Fruit fly (Drosophila melanogaster): ENCODE data around the gene CG31808.

The CG31808 gene

DNA sequence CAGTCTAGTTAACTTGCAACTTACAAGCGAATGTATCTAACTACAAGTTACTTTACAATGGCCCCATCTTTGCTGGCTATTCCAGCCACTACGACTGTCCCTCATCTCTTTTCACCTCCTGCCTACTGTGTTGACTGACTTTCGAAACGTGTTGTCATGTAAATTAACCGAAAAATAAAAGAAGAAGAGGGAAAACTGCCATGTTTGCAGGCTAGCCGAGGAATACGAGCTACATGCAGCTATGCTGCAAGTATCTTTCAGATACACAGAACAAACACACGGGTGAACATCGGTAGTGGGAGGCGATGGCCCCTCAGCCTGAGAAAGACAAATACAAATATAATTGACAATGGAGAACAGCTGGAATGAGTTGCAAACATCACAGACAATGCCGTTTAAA, 5.3 kb downstream of the CG31808 start:
- TF ChIP-seq Ets98B (GFP tag; IDR thresholded peaks at IDR 0.05) (no peak), CG8159 (tag; optimal IDR thresholded peaks at IDR 0.05) (no peak), CG32121 (GFP tag; IDR thresholded peaks at IDR 0.05) (no peak), gl (tag; optimal IDR thresholded peaks at IDR 0.05) (no peak), EcR (GFP tag; optimal IDR thresholded peaks at IDR 0.05) (no peak), CG12605 (GFP tag; IDR thresholded peaks at IDR 0.05) (no peak), CG15710 (tag; optimal IDR thresholded peaks at IDR 0.05) (no peak)

DNA sequence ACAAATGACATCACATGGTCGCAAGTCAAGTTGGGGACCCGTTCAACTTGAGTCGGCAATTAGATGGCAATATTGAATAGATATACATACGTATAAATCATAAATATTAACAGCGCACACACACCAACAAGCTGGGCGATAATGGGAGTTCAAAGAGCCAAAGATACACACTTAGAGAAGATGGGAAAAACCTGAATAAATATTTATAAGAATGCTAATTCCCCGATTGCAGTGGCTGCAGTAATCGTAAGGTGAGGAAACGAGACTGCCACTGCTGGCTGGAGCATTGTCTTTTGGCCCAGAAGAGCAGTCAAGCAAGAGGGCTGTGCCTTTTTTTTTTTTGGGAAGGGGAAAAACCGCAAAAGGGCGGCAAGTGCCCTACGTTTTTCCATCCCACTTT, 5.8 kb downstream of the CG31808 start:
- no peak for TF ChIP-seq CG9948 (tag; optimal IDR thresholded peaks at IDR 0.05)
- no peak for TF ChIP-seq CG10348 (GFP tag; IDR thresholded peaks at IDR 0.05)
- no peak for TF ChIP-seq CG12605 (GFP tag; IDR thresholded peaks at IDR 0.05)
- no peak for TF ChIP-seq CG32121 (GFP tag; IDR thresholded peaks at IDR 0.05)
- no peak for TF ChIP-seq CG8159 (tag; optimal IDR thresholded peaks at IDR 0.05)
- TF ChIP-seq gl (tag; optimal IDR thresholded peaks at IDR 0.05) = no peak
- no peak for TF ChIP-seq CG13204 (GFP tag; optimal IDR thresholded peaks at IDR 0.05)
- TF ChIP-seq Pif1A (GFP tag; optimal IDR thresholded peaks at IDR 0.05) = no peak
- no peak for TF ChIP-seq D1 (tag; optimal IDR thresholded peaks at IDR 0.05)
- TF ChIP-seq CG14655 (GFP tag; optimal IDR thresholded peaks at IDR 0.05) = no peak
- no peak for TF ChIP-seq Ets98B (GFP tag; IDR thresholded peaks at IDR 0.05)
- TF ChIP-seq EcR (GFP tag; optimal IDR thresholded peaks at IDR 0.05) = no peak
- TF ChIP-seq Pif1B (GFP tag; optimal IDR thresholded peaks at IDR 0.05) = no peak
- no peak for TF ChIP-seq Snoo (tag; optimal IDR thresholded peaks at IDR 0.05)
- TF ChIP-seq fd96Ca (GFP tag; IDR thresholded peaks at IDR 0.05) = no peak
- no peak for TF ChIP-seq CG8301 (tag; optimal IDR thresholded peaks at IDR 0.05)

DNA sequence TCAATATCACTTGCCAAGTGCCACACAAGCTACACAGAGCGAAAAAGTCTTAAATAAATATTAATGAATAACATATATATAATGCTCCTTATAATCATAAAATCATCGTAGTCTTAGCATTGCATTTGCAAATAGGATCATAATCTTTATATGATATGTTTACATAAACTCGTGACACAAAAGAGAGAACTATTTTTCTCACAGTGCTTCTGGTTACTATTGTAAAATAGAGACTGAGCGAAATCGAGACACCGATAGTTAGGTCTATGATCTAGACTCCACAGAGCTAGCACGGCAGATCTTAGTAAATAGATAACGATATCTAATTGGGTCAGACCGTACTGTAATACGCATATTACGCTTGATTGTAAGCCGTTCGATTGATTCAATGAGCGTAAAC, 6.3 kb downstream of the CG31808 start:
- TF ChIP-seq CG12605 (GFP tag; IDR thresholded peaks at IDR 0.05) (peak; percentile 88), Pif1B (GFP tag; optimal IDR thresholded peaks at IDR 0.05) (peak; percentile 44), Pif1A (GFP tag; optimal IDR thresholded peaks at IDR 0.05) (peak; percentile 7), CG14655 (GFP tag; optimal IDR thresholded peaks at IDR 0.05) (no peak)

DNA sequence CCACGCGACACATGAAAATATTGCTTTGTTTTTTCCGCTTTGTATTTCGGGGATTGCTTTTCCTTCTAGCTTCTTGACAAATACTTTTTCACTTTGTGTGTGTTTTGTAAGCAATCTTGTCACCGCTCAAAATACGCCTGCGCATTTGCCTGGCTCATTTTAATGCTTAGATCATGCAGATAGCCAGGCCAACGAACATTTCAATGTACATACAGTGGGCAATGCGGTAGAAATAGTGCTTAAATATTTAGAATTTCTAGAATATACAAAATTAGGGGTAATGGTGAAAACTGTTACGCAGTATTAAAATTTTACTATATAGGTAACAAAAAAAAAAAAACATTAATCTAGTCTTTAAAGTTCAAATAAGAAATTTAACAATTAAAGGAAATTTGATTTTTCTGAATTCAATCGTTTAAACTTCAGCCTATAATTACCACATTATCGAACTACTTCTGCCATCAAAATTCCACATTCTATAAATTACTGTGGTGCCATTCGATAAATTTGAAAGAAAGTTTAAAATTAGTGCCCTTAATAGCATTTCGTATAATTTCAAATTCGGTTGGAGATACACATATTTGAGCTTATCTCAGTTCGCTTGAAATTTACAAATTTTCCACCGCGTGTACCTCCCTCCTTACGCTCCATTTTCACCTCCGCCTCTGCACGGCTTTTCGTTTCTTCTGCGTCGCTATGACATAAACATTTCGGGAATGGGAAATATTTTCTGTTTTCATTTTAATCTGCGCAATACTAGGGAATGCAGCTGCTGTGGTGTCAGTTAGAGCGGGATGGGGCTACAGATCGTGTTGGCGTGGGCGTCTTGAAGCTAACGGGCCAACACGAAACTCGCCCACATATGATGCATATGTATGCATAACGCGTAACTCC, 8.9 kb downstream of the CG31808 start:
- no peak for TF ChIP-seq EcR (GFP tag; optimal IDR thresholded peaks at IDR 0.05)
- no peak for TF ChIP-seq Snoo (tag; optimal IDR thresholded peaks at IDR 0.05)
- no peak for TF ChIP-seq D1 (tag; optimal IDR thresholded peaks at IDR 0.05)
- TF ChIP-seq CG10348 (GFP tag; IDR thresholded peaks at IDR 0.05) = no peak
- no peak for TF ChIP-seq rn (GFP tag; IDR thresholded peaks at IDR 0.05)
- TF ChIP-seq CG8159 (tag; optimal IDR thresholded peaks at IDR 0.05) = no peak
- no peak for TF ChIP-seq CG17806 (tag; optimal IDR thresholded peaks at IDR 0.05)
- TF ChIP-seq CG15710 (tag; optimal IDR thresholded peaks at IDR 0.05) = no peak
- TF ChIP-seq CG12605 (GFP tag; IDR thresholded peaks at IDR 0.05) = no peak
- no peak for TF ChIP-seq gl (tag; optimal IDR thresholded peaks at IDR 0.05)
- TF ChIP-seq CG32121 (GFP tag; IDR thresholded peaks at IDR 0.05) = no peak
- TF ChIP-seq Pif1B (GFP tag; optimal IDR thresholded peaks at IDR 0.05) = no peak
- TF ChIP-seq CG34367 (tag; optimal IDR thresholded peaks at IDR 0.05) = no peak
- no peak for TF ChIP-seq CG4496 (GFP tag; IDR thresholded peaks at IDR 0.05)
- TF ChIP-seq Pif1A (GFP tag; optimal IDR thresholded peaks at IDR 0.05) = no peak
- no peak for TF ChIP-seq CG8301 (tag; optimal IDR thresholded peaks at IDR 0.05)

DNA sequence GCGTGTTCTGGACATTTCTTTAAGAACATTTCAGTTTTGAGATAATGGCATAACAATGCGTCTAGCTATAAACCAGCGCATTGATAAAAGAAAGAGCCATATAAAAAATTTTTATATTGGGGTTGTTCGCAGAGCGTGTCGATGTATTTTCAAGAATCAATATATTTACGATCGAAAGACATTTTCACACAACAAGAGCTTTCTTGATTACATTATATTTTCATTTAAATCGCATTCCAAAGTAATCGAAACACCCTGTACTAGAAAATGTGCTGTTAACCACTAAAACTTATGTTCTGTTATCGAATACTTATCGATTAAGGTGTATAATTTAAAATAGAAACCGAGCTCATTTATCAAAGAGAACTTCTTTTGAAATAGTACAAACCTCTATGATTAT, 12.2 kb downstream of the CG31808 start:
- peak; percentile 60 for TF ChIP-seq Pif1A (GFP tag; optimal IDR thresholded peaks at IDR 0.05)
- no peak for TF ChIP-seq CG13204 (GFP tag; optimal IDR thresholded peaks at IDR 0.05)
- peak; percentile 43 for TF ChIP-seq Pif1B (GFP tag; optimal IDR thresholded peaks at IDR 0.05)
- TF ChIP-seq Snoo (tag; optimal IDR thresholded peaks at IDR 0.05) = peak; percentile 37
- peak; percentile 50 for TF ChIP-seq CG15710 (tag; optimal IDR thresholded peaks at IDR 0.05)

DNA sequence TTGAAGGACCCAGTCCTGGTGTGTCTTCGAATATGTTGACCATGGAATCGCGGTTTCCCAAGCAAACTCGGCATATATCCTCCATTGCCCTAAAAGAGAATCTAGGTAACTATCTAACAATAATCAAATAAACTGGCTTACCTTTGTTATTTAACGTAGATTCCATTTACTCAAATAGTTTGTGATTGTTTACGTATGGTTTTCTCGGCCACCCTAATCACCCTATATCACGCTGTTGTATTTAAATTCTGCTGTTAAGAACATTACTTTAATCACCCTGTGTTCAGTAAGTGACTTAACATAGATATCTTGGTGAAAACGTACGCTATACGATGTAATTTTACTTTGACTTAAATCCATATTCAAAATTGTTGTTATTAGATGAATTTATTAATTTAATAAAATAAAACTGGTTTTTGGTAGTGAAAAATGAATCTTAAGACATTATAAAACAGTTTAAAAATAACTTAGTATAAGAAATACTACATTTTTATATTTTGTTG, 12.9 kb downstream of the CG31808 start:
- TF ChIP-seq CG8159 (tag; optimal IDR thresholded peaks at IDR 0.05) (no peak), CG32121 (GFP tag; IDR thresholded peaks at IDR 0.05) (no peak), EcR (GFP tag; optimal IDR thresholded peaks at IDR 0.05) (no peak), CG4496 (GFP tag; IDR thresholded peaks at IDR 0.05) (no peak), CG8301 (tag; optimal IDR thresholded peaks at IDR 0.05) (no peak), CG12605 (GFP tag; IDR thresholded peaks at IDR 0.05) (no peak), CG13204 (GFP tag; optimal IDR thresholded peaks at IDR 0.05) (no peak), CG14655 (GFP tag; optimal IDR thresholded peaks at IDR 0.05) (no peak), CG15710 (tag; optimal IDR thresholded peaks at IDR 0.05) (no peak), fd96Ca (GFP tag; IDR thresholded peaks at IDR 0.05) (no peak), rn (GFP tag; IDR thresholded peaks at IDR 0.05) (no peak), Ets98B (GFP tag; IDR thresholded peaks at IDR 0.05) (no peak), CG9948 (tag; optimal IDR thresholded peaks at IDR 0.05) (no peak), gl (tag; optimal IDR thresholded peaks at IDR 0.05) (no peak), D1 (tag; optimal IDR thresholded peaks at IDR 0.05) (no peak), CG10348 (GFP tag; IDR thresholded peaks at IDR 0.05) (no peak), Snoo (tag; optimal IDR thresholded peaks at IDR 0.05) (no peak), CG34367 (tag; optimal IDR thresholded peaks at IDR 0.05) (no peak), CG17806 (tag; optimal IDR thresholded peaks at IDR 0.05) (no peak), Pif1B (GFP tag; optimal IDR thresholded peaks at IDR 0.05) (no peak)
